ENCODE assay signal across 1 fruit fly cellular context in the genomic region with DNA sequence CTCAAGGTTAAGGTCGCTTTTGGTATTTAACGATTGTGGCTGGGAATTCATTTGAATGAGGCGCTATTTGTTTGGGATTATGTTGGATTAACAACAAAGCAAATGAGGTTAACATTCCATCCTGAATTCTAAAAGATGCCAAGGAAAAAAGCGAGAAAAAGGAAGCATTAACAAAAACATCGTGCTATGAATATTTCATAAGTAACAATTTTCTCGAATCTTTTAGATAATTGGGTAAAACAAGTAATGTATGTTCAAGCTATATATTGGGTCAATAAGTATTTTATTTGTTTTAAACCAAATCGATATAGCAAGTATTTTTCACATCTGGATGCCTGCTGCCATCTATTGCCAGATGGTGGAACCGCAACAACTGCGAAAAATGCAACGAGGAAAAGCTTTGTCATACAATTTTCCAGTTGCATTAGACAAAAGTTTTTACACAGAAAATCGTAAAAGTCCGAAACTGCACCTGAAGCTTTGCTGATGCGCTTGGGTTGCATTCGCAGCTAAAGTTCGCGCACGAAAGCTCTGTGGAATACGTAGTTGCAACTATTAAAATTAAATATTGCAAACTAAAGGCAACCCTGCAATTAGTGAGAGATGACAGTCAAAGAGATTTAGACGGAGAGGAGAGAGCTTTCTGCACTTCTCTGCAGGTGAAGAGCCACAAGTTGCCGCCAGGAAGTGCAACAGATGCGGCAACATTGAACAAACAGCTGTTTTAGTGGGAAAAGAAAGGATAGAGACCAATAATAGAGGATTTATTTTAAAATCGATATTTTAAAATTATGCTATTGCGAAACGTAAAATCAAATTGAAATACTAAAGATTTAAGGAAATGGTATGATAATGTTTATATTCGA.
TF ChIP-seq lines count a peak whose summit lies in the region.

No protein-coding gene starts in this region.

TF ChIP-seq in whole organism, prepupa, 60 proteins besides CTCF, POLR2A, EP300 and RAD21 (continued from another document):
- TF ChIP-seq lz (GFP tag; optimal IDR thresholded peaks at IDR 0.05; lab: Kevin White, UChicago): no peak
- TF ChIP-seq CG3919 (GFP tag; optimal IDR thresholded peaks at IDR 0.05; lab: Kevin White, UChicago): no peak
- TF ChIP-seq CG8119 (GFP tag; IDR thresholded peaks at IDR 0.05; lab: Robert Waterston, UW): no peak
- no peak for TF ChIP-seq vri (GFP tag; optimal IDR thresholded peaks at IDR 0.05; lab: Kevin White, UChicago)
